Worm (Caenorhabditis elegans): ENCODE data around the gene T19C3.2.

ce11 chrIII:634618-635017, 17.3 kb upstream of the T19C3.2 start, which contains the start of gene fem-2:
- TF ChIP-seq med-1 (GFP tag; optimal IDR thresholded peaks at IDR 0.05; ENCODE audit: insufficient read depth), result no peak
- TF ChIP-seq klf-2 (GFP tag; conservative IDR thresholded peaks at IDR 0.05), result no peak
- no peak for TF ChIP-seq cog-1 (tag; optimal IDR thresholded peaks at IDR 0.05)
- no peak for TF ChIP-seq flt-1 (GFP tag; IDR thresholded peaks at IDR 0.05)
- no peak for TF ChIP-seq T22C8.4 (GFP tag; IDR thresholded peaks at IDR 0.05)
